Worm (Caenorhabditis elegans) whole organism, L4 larva: Measurements from ENCODE around the gene ufd-2.

ENCODE experiments used
- F26F4.8 ChIP-seq: fragments of 200-800 bp; sonication (Bioruptor generic); conservative IDR thresholded peaks from 2 replicates; pipeline ENCODE4 v1.3.6; 2022; ENCODE audit warnings: missing genetic modification characterization, missing compliant biosample characterization
- F49E8.2 ChIP-seq: sonication (generic microtip); optimal IDR thresholded peaks from 2 replicates; lab custom pipeline; 2016; ENCODE audit warnings: missing compliant biosample characterization, mild to moderate bottlenecking, missing genetic modification characterization, borderline replicate concordance
- Y105C5A.15 ChIP-seq: fragments of 200-800 bp; sonication (Bioruptor generic); IDR thresholded peaks from 2 replicates; pipeline ENCODE4 v1.3.6; 2022; ENCODE audit warnings: missing genetic modification characterization, missing compliant biosample characterization
- Y75B8A.6 ChIP-seq: fragments of 200-800 bp; sonication (Bioruptor generic); IDR thresholded peaks from 2 replicates; pipeline ENCODE4 v1.3.6; 2022; ENCODE audit warnings: missing genetic modification reagents, missing genetic modification characterization, missing compliant biosample characterization
- ZK337.2 ChIP-seq: fragments of 200-800 bp; sonication (Bioruptor generic); IDR thresholded peaks from 2 replicates; pipeline ENCODE4 v1.3.6; 2022; ENCODE audit warnings: missing genetic modification reagents, missing genetic modification characterization, missing compliant biosample characterization
- aly-2 ChIP-seq: sonication (generic microtip); optimal IDR thresholded peaks from 2 replicates; lab custom pipeline; 2018; ENCODE audit warnings: missing biosample characterization, missing genetic modification characterization
- ctbp-1 ChIP-seq: fragments of 200-800 bp; sonication (Bioruptor generic); IDR thresholded peaks from 2 replicates; pipeline ENCODE4 v1.3.6; 2022; ENCODE audit warnings: missing genetic modification reagents, missing genetic modification characterization, missing compliant biosample characterization
- daf-16 ChIP-seq, 3 experiments: sonication (generic microtip); optimal IDR thresholded peaks; 2 replicates each; lab custom pipeline; 2016 to 2017; ENCODE audit warnings: missing genetic modification characterization in 3 of 3, missing genetic modification reagents in 3 of 3, mild to moderate bottlenecking in 2 of 3, missing compliant biosample characterization in 2 of 3, missing biosample characterization in 1 of 3, moderate library complexity in 1 of 3
- daf-8 ChIP-seq: fragments of 200-800 bp; sonication (Bioruptor generic); IDR thresholded peaks from 2 replicates; pipeline ENCODE4 v1.3.6; 2022; ENCODE audit warnings: missing genetic modification characterization, missing compliant biosample characterization
- dmd-8 ChIP-seq: fragments of 200-800 bp; sonication (Bioruptor generic); IDR thresholded peaks from 2 replicates; pipeline ENCODE4 v1.3.6; 2022; ENCODE audit warnings: missing genetic modification characterization, missing compliant biosample characterization
- dmd-9 ChIP-seq: fragments of 200-800 bp; sonication (Bioruptor generic); IDR thresholded peaks from 2 replicates; pipeline ENCODE4 v1.3.6; 2022; ENCODE audit warnings: missing genetic modification reagents, missing genetic modification characterization, missing compliant biosample characterization
- dpl-1 ChIP-seq: fragments of 150-350 bp; optimal IDR thresholded peaks from 2 replicates; lab custom pipeline; 2014; ENCODE audit warnings: missing biosample characterization, missing genetic modification reagents, missing genetic modification characterization
- dve-1 ChIP-seq: sonication (generic microtip); optimal IDR thresholded peaks from 2 replicates; lab custom pipeline; 2017; ENCODE audit warnings: antibody characterized with exemption, mild to moderate bottlenecking, missing genetic modification characterization, missing compliant biosample characterization; ENCODE audit not compliant: insufficient read depth
- egl-43 ChIP-seq: fragments of 200-800 bp; sonication (Bioruptor generic); IDR thresholded peaks from 2 replicates; pipeline ENCODE4 v1.3.6; 2022; ENCODE audit warnings: missing genetic modification reagents, missing genetic modification characterization, missing compliant biosample characterization
- fkh-10 ChIP-seq: fragments of 150-350 bp; optimal IDR thresholded peaks from 2 replicates; lab custom pipeline; 2014; ENCODE audit warnings: missing biosample characterization, missing genetic modification reagents, missing genetic modification characterization
- hif-1 ChIP-seq, 2 experiments: sonication (generic microtip); optimal IDR thresholded peaks; 2 replicates each; lab custom pipeline; 2016 to 2017; ENCODE audit warnings: missing compliant biosample characterization in 2 of 2, missing genetic modification characterization in 2 of 2, missing genetic modification reagents in 2 of 2, missing genotype in 2 of 2, mild to moderate bottlenecking in 1 of 2
- jun-1 ChIP-seq: fragments of 150-350 bp; optimal IDR thresholded peaks from 2 replicates; lab custom pipeline; 2014; ENCODE audit warnings: missing biosample characterization, missing genetic modification reagents, missing genetic modification characterization
- lin-1 ChIP-seq: fragments of 200-800 bp; sonication (Bioruptor generic); IDR thresholded peaks from 2 replicates; pipeline ENCODE4 v1.3.6; 2022; ENCODE audit warnings: missing genetic modification reagents, missing genetic modification characterization, missing compliant biosample characterization
- lin-15B ChIP-seq: fragments of 150-350 bp; sonication (generic microtip); optimal IDR thresholded peaks from 3 replicates; lab custom pipeline; 2014; ENCODE audit warnings: missing biosample characterization, missing genetic modification characterization
- mdt-29 ChIP-seq: fragments of 200-800 bp; sonication (Bioruptor generic); IDR thresholded peaks from 2 replicates; pipeline ENCODE4 v1.3.6; 2022; ENCODE audit warnings: missing genetic modification reagents, missing genetic modification characterization, missing compliant biosample characterization
- mxl-2 ChIP-seq: fragments of 200-800 bp; sonication (Bioruptor generic); conservative IDR thresholded peaks from 2 replicates; pipeline ENCODE4 v1.3.6; 2022; ENCODE audit warnings: missing genetic modification reagents, missing genetic modification characterization, missing compliant biosample characterization
- nhr-102 ChIP-seq: sonication (generic microtip); optimal IDR thresholded peaks from 2 replicates; lab custom pipeline; 2016; ENCODE audit warnings: mild to moderate bottlenecking, missing genetic modification characterization, moderate library complexity, missing compliant biosample characterization
- nhr-11 ChIP-seq: fragments of 150-350 bp; optimal IDR thresholded peaks from 2 replicates; lab custom pipeline; 2014; ENCODE audit warnings: missing biosample characterization, missing genetic modification characterization
- nhr-28 ChIP-seq: fragments of 150-350 bp; optimal IDR thresholded peaks from 2 replicates; lab custom pipeline; 2014; ENCODE audit warnings: missing biosample characterization, missing genetic modification characterization
- snpc-1.2 ChIP-seq: fragments of 200-800 bp; sonication (Bioruptor generic); IDR thresholded peaks from 2 replicates; pipeline ENCODE4 v1.3.6; 2022; ENCODE audit warnings: missing genetic modification reagents, missing genetic modification characterization, missing compliant biosample characterization
- snpc-4 ChIP-seq: fragments of 150-350 bp; optimal IDR thresholded peaks from 2 replicates; lab custom pipeline; 2014; ENCODE audit warnings: missing biosample characterization, missing genetic modification characterization
- spr-1 ChIP-seq: sonication (generic microtip); optimal IDR thresholded peaks from 2 replicates; lab custom pipeline; 2016; ENCODE audit warnings: mild to moderate bottlenecking, missing genetic modification characterization, missing compliant biosample characterization
- spr-3 ChIP-seq: fragments of 200-800 bp; sonication (Bioruptor generic); optimal IDR thresholded peaks from 2 replicates; lab custom pipeline; 2018; ENCODE audit warnings: mild to moderate bottlenecking, missing genetic modification characterization, missing compliant biosample characterization
- tra-1 ChIP-seq: fragments of 200-800 bp; sonication (Bioruptor generic); IDR thresholded peaks from 2 replicates; pipeline ENCODE4 v1.3.6; 2022; ENCODE audit warnings: missing genetic modification reagents, missing genetic modification characterization, missing compliant biosample characterization
- zag-1 ChIP-seq: fragments of 150-350 bp; optimal IDR thresholded peaks from 2 replicates; lab custom pipeline; 2014; ENCODE audit warnings: missing biosample characterization, missing genetic modification characterization
- zfp-3 ChIP-seq: fragments of 200-800 bp; sonication (Bioruptor generic); conservative IDR thresholded peaks from 2 replicates; pipeline ENCODE4 v1.3.6; 2022; ENCODE audit warnings: missing genetic modification reagents, missing genetic modification characterization, missing compliant biosample characterization
- ztf-7 ChIP-seq: fragments of 150-350 bp; optimal IDR thresholded peaks from 2 replicates; lab custom pipeline; 2014; ENCODE audit warnings: missing biosample characterization, missing genetic modification characterization

The ufd-2 gene

ce11 chrII:8052850-8053249 is 9.7 kb upstream of the ufd-2 start, which contains the start of gene T05H10.4:
Gene T05H10.4, plus strand, starts transcription at chrII:8053150.
- TF ChIP-seq ztf-7 (tag; lab: Kevin White, UChicago) (no peak), mxl-2 (GFP tag; lab: Robert Waterston, UW) (no peak), F49E8.2 (tag; lab: Kevin White, UChicago) (no peak), snpc-1.2 (GFP tag; lab: Robert Waterston, UW) (no peak), nhr-11 (tag; lab: Kevin White, UChicago) (no peak), snpc-4 (no peak), F26F4.8 (GFP tag; lab: Robert Waterston, UW) (no peak), dmd-8 (GFP tag; lab: Robert Waterston, UW) (no peak), daf-16 (GFP tag; optimal IDR thresholded peaks at IDR 0.05; lab: Kevin White, UChicago) (no peak), daf-16 (tag; optimal IDR thresholded peaks at IDR 0.05; lab: Kevin White, UChicago) (no peak), dve-1 (tag; lab: Kevin White, UChicago) (no peak), Y105C5A.15 (no peak), zag-1 (tag; lab: Kevin White, UChicago) (no peak), lin-15B (no peak), ZK337.2 (GFP tag; lab: Robert Waterston, UW) (no peak), mdt-29 (GFP tag; lab: Robert Waterston, UW) (no peak), dpl-1 (GFP tag; lab: Kevin White, UChicago) (no peak)

DNA sequence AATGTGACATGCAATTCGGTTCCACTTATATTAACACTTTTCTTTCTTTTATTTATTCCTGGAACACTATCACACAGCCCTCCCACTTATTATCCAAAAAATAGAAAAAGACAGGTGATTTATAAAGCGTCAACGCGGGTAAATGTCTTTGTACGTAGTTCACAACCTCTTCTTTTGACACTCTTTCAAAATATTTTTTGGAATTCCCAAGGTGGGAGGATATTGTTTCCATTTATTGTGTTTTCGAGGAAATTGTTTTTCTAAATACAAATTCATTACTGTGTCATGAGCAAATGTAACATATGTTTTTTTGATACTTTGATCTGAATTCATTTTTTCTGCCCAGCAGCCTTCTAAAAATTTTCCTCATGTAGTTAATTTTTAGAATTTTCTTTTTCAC is 4.6 kb upstream of the ufd-2 start:
- TF ChIP-seq dpl-1 (GFP tag; lab: Kevin White, UChicago) (no peak), egl-43 (GFP tag; lab: Robert Waterston, UW) (no peak), fkh-10 (GFP tag; lab: Kevin White, UChicago) (no peak), nhr-102 (no peak), ctbp-1 (no peak), hif-1 (tag; optimal IDR thresholded peaks at IDR 0.05; lab: Kevin White, UChicago) (no peak), zfp-3 (GFP tag; lab: Robert Waterston, UW) (no peak)

- no peak for TF ChIP-seq spr-3 (GFP tag; lab: Kevin White, UChicago)
- no peak for TF ChIP-seq Y105C5A.15
- TF ChIP-seq zag-1 (tag; lab: Kevin White, UChicago), result no peak
- no peak for TF ChIP-seq F49E8.2 (tag; lab: Kevin White, UChicago)
- no peak for TF ChIP-seq jun-1 (tag; lab: Kevin White, UChicago)
- TF ChIP-seq ZK337.2 (GFP tag; lab: Robert Waterston, UW), result no peak
- no peak for TF ChIP-seq lin-1 (GFP tag; lab: Robert Waterston, UW)
- TF ChIP-seq tra-1 (GFP tag; lab: Robert Waterston, UW), result no peak
- TF ChIP-seq Y75B8A.6 (GFP tag; lab: Robert Waterston, UW), result no peak
- TF ChIP-seq daf-8, result no peak
These were observed 3.8 kb upstream of the ufd-2 start, which contains the start of gene T05H10.8 for ce11 chrII:8058769-8059168. Gene T05H10.8, plus strand, starts transcription at chrII:8059069.

DNA sequence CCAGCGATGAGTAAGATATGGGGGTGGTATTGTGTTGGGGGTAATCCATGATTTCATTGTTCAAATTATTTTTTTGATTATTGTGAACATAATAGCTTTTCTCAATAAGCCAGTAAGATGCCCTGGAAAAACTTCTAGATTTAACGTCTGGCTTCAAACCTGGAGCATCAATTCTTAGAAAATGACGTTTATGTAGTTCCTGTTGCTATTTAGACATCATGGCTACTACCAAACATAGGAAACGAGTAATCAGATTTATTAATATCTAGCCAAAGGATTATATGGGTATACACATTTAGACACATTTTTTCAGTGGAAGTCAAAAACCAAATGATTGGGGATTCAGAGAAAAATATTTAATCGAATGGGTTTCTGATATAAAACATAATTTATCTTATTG is 3.0 kb upstream of the ufd-2 start:
- TF ChIP-seq nhr-28 (tag; lab: Kevin White, UChicago), result no peak
- peak; percentile 9 for TF ChIP-seq nhr-11 (tag; lab: Kevin White, UChicago)

DNA sequence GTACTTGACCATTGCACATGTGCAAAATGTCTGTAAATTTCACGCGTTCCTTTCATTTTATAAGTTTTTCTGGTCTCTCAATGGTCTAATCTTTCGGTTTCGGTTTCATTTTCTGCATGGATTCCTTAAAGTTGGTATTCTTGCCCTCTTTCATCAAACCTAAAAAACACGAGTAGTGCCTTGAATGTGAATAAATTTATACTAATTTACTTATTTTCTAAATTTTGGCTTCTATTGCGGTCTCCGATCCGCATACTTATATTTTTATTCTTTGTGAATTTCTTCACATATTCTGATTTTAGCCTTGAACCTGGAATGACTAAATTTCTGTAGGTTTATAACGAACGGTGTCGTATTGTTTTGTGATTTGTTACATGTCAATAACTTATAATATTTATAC is 3.4 kb downstream of the ufd-2 start, which contains the start of gene pdha-1:
Gene pdha-1, plus strand, starts transcription at position 301 of the 400 bp plus-strand sequence.
- TF ChIP-seq mxl-2 (GFP tag; lab: Robert Waterston, UW) (no peak), dmd-9 (GFP tag; lab: Robert Waterston, UW) (no peak), zfp-3 (GFP tag; lab: Robert Waterston, UW) (no peak), spr-1 (tag; lab: Kevin White, UChicago) (no peak), spr-3 (GFP tag; lab: Kevin White, UChicago) (no peak), zag-1 (tag; lab: Kevin White, UChicago) (no peak), aly-2 (no peak)
